Worm (Caenorhabditis elegans): Measurements from ENCODE around the gene C08F11.3.

ce11 chrIV:13636975-13637374, 17.7 kb downstream of the C08F11.3 start, which contains the start of gene C08F11.7:
- TF ChIP-seq sdc-2 (tag; optimal IDR thresholded peaks at IDR 0.05) (no peak), pag-3 (tag; optimal IDR thresholded peaks at IDR 0.05; ENCODE audit: borderline replicate concordance) (no peak), K02D7.2 (tag; optimal IDR thresholded peaks at IDR 0.05) (no peak), pqm-1 (tag; optimal IDR thresholded peaks at IDR 0.05) (no peak), hlh-6 (tag; optimal IDR thresholded peaks at IDR 0.05) (no peak), pha-4 (tag; optimal IDR thresholded peaks at IDR 0.05) (no peak), gmeb-2 (tag; optimal IDR thresholded peaks at IDR 0.05) (no peak), elt-4 (tag; optimal IDR thresholded peaks at IDR 0.05) (no peak), T23F11.4 (GFP tag; optimal IDR thresholded peaks at IDR 0.05) (no peak)

Data from whole organism, late embryonic.